Worm (Caenorhabditis elegans) whole organism, young adult: ENCODE results near the gene irld-25.

Source experiments
- B0035.1 ChIP-seq: sonication (generic microtip); optimal IDR thresholded peaks from 2 replicates; lab custom pipeline; 2016; ENCODE audit warnings: missing genetic modification characterization, mild to moderate bottlenecking, missing compliant biosample characterization, missing genotype, missing genetic modification reagents
- C06A6.2 ChIP-seq: fragments of 200-800 bp; sonication (Bioruptor generic); conservative IDR thresholded peaks from 2 replicates; pipeline ENCODE4 v1.3.6; 2022; ENCODE audit warnings: missing genetic modification characterization, missing compliant biosample characterization
- C17E4.6 ChIP-seq: fragments of 200-800 bp; sonication (Bioruptor generic); IDR thresholded peaks from 2 replicates; pipeline ENCODE4 v1.3.6; 2022; ENCODE audit warnings: missing genetic modification reagents, missing genetic modification characterization, missing compliant biosample characterization
- F37B4.10 ChIP-seq: fragments of 200-800 bp; sonication (Bioruptor generic); IDR thresholded peaks from 2 replicates; pipeline ENCODE4 v1.3.6; 2022; ENCODE audit warnings: missing genetic modification characterization, missing compliant biosample characterization
- F52B5.7 ChIP-seq: sonication (generic microtip); optimal IDR thresholded peaks from 2 replicates; lab custom pipeline; 2016; ENCODE audit warnings: mild to moderate bottlenecking, missing genetic modification characterization, missing compliant biosample characterization
- F55B11.4 ChIP-seq: sonication (generic microtip); optimal IDR thresholded peaks from 2 replicates; lab custom pipeline; 2016; ENCODE audit warnings: missing compliant biosample characterization, missing genetic modification characterization, borderline replicate concordance; ENCODE audit not compliant: insufficient read depth
- Y53F4B.3 ChIP-seq: fragments of 200-800 bp; sonication (Bioruptor generic); IDR thresholded peaks from 2 replicates; pipeline ENCODE4 v1.3.6; 2022; ENCODE audit warnings: missing genetic modification reagents, missing genetic modification characterization, missing compliant biosample characterization
- Y53G8AR.9 ChIP-seq: fragments of 200-800 bp; sonication (Bioruptor generic); conservative IDR thresholded peaks from 2 replicates; pipeline ENCODE4 v1.3.6; 2022; ENCODE audit warnings: missing genetic modification reagents, missing genetic modification characterization, missing compliant biosample characterization
- Y56A3A.18 ChIP-seq: fragments of 200-800 bp; sonication (Bioruptor generic); IDR thresholded peaks from 2 replicates; pipeline ENCODE4 v1.3.6; 2022; ENCODE audit warnings: missing genetic modification reagents, missing genetic modification characterization, missing compliant biosample characterization
- Y79H2A.3 ChIP-seq: fragments of 200-800 bp; sonication (Bioruptor generic); conservative IDR thresholded peaks from 2 replicates; pipeline ENCODE4 v1.3.6; 2022; ENCODE audit warnings: missing genetic modification reagents, missing genetic modification characterization, missing compliant biosample characterization
- ZK185.1 ChIP-seq: sonication (generic microtip); optimal IDR thresholded peaks from 2 replicates; lab custom pipeline; 2016; ENCODE audit warnings: mild to moderate bottlenecking, missing genetic modification characterization, missing compliant biosample characterization; ENCODE audit not compliant: poor library complexity, severe bottlenecking
- ceh-27 ChIP-seq: fragments of 200-800 bp; sonication (Bioruptor generic); optimal IDR thresholded peaks from 2 replicates; lab custom pipeline; 2018; ENCODE audit warnings: mild to moderate bottlenecking, missing genetic modification characterization, moderate library complexity, missing compliant biosample characterization
- ceh-79 ChIP-seq: sonication (generic microtip); optimal IDR thresholded peaks from 2 replicates; lab custom pipeline; 2017; ENCODE audit warnings: mild to moderate bottlenecking, missing genetic modification characterization, missing compliant biosample characterization
- ceh-91 ChIP-seq: fragments of 200-800 bp; sonication (Bioruptor generic); IDR thresholded peaks from 2 replicates; pipeline ENCODE4 v1.3.6; 2022; ENCODE audit warnings: missing genetic modification reagents, missing genetic modification characterization, missing compliant biosample characterization
- dpff-1 ChIP-seq: sonication (generic microtip); optimal IDR thresholded peaks from 2 replicates; lab custom pipeline; 2017; ENCODE audit warnings: mild to moderate bottlenecking, missing genetic modification characterization, missing compliant biosample characterization
- efl-1 ChIP-seq: fragments of 150-350 bp; optimal IDR thresholded peaks from 2 replicates; lab custom pipeline; 2014; ENCODE audit warnings: missing biosample characterization, missing genetic modification reagents, missing genetic modification characterization
- egl-44 ChIP-seq: fragments of 200-800 bp; sonication (Bioruptor generic); IDR thresholded peaks from 2 replicates; pipeline ENCODE4 v1.3.6; 2022; ENCODE audit warnings: missing genetic modification reagents, missing genetic modification characterization, missing compliant biosample characterization
- ekl-4 ChIP-seq: fragments of 200-800 bp; sonication (Bioruptor generic); IDR thresholded peaks from 2 replicates; pipeline ENCODE4 v1.3.6; 2022; ENCODE audit warnings: missing genetic modification reagents, missing genetic modification characterization, missing compliant biosample characterization
- him-1 ChIP-seq: sonication (generic microtip); optimal IDR thresholded peaks from 2 replicates; lab custom pipeline; 2016; ENCODE audit warnings: missing genotype, missing genetic modification reagents, missing genetic modification characterization, missing compliant biosample characterization
- hmg-20 ChIP-seq: fragments of 200-800 bp; sonication (Bioruptor generic); IDR thresholded peaks from 2 replicates; pipeline ENCODE4 v1.3.6; 2022; ENCODE audit warnings: missing genetic modification reagents, missing genetic modification characterization, missing compliant biosample characterization
- hrde-1 ChIP-seq: sonication (generic microtip); optimal IDR thresholded peaks from 2 replicates; lab custom pipeline; 2016; ENCODE audit warnings: missing genetic modification characterization, mild to moderate bottlenecking, missing compliant biosample characterization, moderate library complexity, missing genotype, missing genetic modification reagents, borderline replicate concordance
- lag-1 ChIP-seq: fragments of 200-800 bp; sonication (Bioruptor generic); IDR thresholded peaks from 2 replicates; pipeline ENCODE4 v1.3.6; 2022; ENCODE audit warnings: missing genetic modification reagents, missing genetic modification characterization, missing compliant biosample characterization
- let-607 ChIP-seq, 2 experiments: fragments of 200-800 bp in 1 of 2; sonication (Bioruptor generic) in 1 of 2; sonication (generic microtip) in 1 of 2; optimal IDR thresholded peaks; 2 replicates each; lab custom pipeline; 2016 to 2018; ENCODE audit warnings: mild to moderate bottlenecking in 2 of 2, missing compliant biosample characterization in 2 of 2, missing genetic modification characterization in 2 of 2, moderate library complexity in 2 of 2, missing genotype in 1 of 2
- lin-26 ChIP-seq: fragments of 200-800 bp; sonication (Bioruptor generic); IDR thresholded peaks from 2 replicates; pipeline ENCODE4 v1.3.6; 2022; ENCODE audit warnings: missing genetic modification reagents, missing genetic modification characterization, missing compliant biosample characterization
- lin-35 ChIP-seq, 3 experiments: fragments of 150-350 bp in 2 of 3; sonication (generic microtip) in 1 of 3; optimal IDR thresholded peaks; 2 replicates each; lab custom pipeline; 2014 to 2018; ENCODE audit warnings: missing biosample characterization in 3 of 3, missing genetic modification characterization in 3 of 3, missing genetic modification reagents in 3 of 3
- lin-40 ChIP-seq: sonication (generic microtip); optimal IDR thresholded peaks from 2 replicates; lab custom pipeline; 2016; ENCODE audit warnings: missing genetic modification characterization, mild to moderate bottlenecking, missing compliant biosample characterization, missing genotype, missing genetic modification reagents
- lin-54 ChIP-seq: fragments of 200-800 bp; sonication (Bioruptor generic); optimal IDR thresholded peaks from 2 replicates; lab custom pipeline; 2018; ENCODE audit warnings: mild to moderate bottlenecking, missing genetic modification characterization, missing compliant biosample characterization
- lsl-1 ChIP-seq: fragments of 200-800 bp; sonication (Bioruptor generic); optimal IDR thresholded peaks from 2 replicates; lab custom pipeline; 2018; ENCODE audit warnings: mild to moderate bottlenecking, missing genetic modification characterization, moderate library complexity, missing compliant biosample characterization
- madf-3 ChIP-seq: fragments of 200-800 bp; sonication (Bioruptor generic); IDR thresholded peaks from 2 replicates; pipeline ENCODE4 v1.3.6; 2022; ENCODE audit warnings: missing genetic modification reagents, missing genetic modification characterization, missing compliant biosample characterization
- madf-8 ChIP-seq: fragments of 200-800 bp; sonication (Bioruptor generic); conservative IDR thresholded peaks from 2 replicates; pipeline ENCODE4 v1.3.6; 2022; ENCODE audit warnings: missing genetic modification reagents, missing genetic modification characterization, missing compliant biosample characterization
- mcd-1 ChIP-seq: fragments of 200-800 bp; sonication (Bioruptor generic); IDR thresholded peaks from 2 replicates; pipeline ENCODE4 v1.3.6; 2022; ENCODE audit warnings: missing genetic modification reagents, missing genetic modification characterization, missing compliant biosample characterization
- nhr-179 ChIP-seq: sonication (generic microtip); optimal IDR thresholded peaks from 2 replicates; lab custom pipeline; 2016; ENCODE audit warnings: mild to moderate bottlenecking, missing genetic modification characterization, missing compliant biosample characterization
- rec-8 ChIP-seq, 2 experiments: sonication (generic microtip); optimal IDR thresholded peaks; 2 replicates each; lab custom pipeline; 2016; ENCODE audit warnings: mild to moderate bottlenecking in 2 of 2, missing genetic modification characterization in 2 of 2, missing genetic modification reagents in 2 of 2, missing genotype in 2 of 2, missing biosample characterization in 1 of 2, missing compliant biosample characterization in 1 of 2, moderate library complexity in 1 of 2
- rpc-1 ChIP-seq, 2 experiments: fragments of 150-350 bp in 1 of 2; sonication (generic microtip) in 1 of 2; optimal IDR thresholded peaks; 2 replicates each; lab custom pipeline; 2014 to 2018; ENCODE audit warnings: missing biosample characterization in 1 of 2, missing genetic modification characterization in 1 of 2, missing genetic modification reagents in 1 of 2, missing genotype in 1 of 2
- snpc-3.4 ChIP-seq: sonication (generic microtip); optimal IDR thresholded peaks from 2 replicates; lab custom pipeline; 2017; ENCODE audit warnings: missing genetic modification characterization, mild to moderate bottlenecking, missing compliant biosample characterization, antibody characterized with exemption, moderate library complexity, missing genotype, missing genetic modification reagents
- tbx-9 ChIP-seq: sonication (generic microtip); optimal IDR thresholded peaks from 2 replicates; lab custom pipeline; 2016; ENCODE audit warnings: borderline replicate concordance, missing genetic modification characterization, inconsistent platforms, missing compliant biosample characterization
- zim-3 ChIP-seq: sonication (generic microtip); optimal IDR thresholded peaks from 2 replicates; lab custom pipeline; 2017; ENCODE audit warnings: mild to moderate bottlenecking, missing genetic modification characterization, moderate library complexity, missing compliant biosample characterization
- ztf-22 ChIP-seq: fragments of 200-800 bp; sonication (Bioruptor generic); optimal IDR thresholded peaks from 2 replicates; lab custom pipeline; 2018; ENCODE audit warnings: mild to moderate bottlenecking, missing genetic modification characterization, moderate library complexity, missing compliant biosample characterization
- ztf-6 ChIP-seq: fragments of 200-800 bp; sonication (Bioruptor generic); IDR thresholded peaks from 2 replicates; pipeline ENCODE4 v1.3.6; 2022; ENCODE audit warnings: missing genetic modification reagents, missing genetic modification characterization, missing compliant biosample characterization

The irld-25 gene

ce11 chrV:15190903-15191302, 30.5 kb upstream of the irld-25 start, which contains the start of gene Y75B12B.11 (continued):
- peak; percentile 96 for TF ChIP-seq ekl-4 (GFP tag; lab: Robert Waterston, UW)
- peak; percentile 81 for TF ChIP-seq nhr-179
- peak; percentile 98 for TF ChIP-seq Y56A3A.18 (GFP tag; lab: Robert Waterston, UW)
- peak; percentile 90 for TF ChIP-seq tbx-9
- peak; percentile 66 to 83 for TF ChIP-seq let-607 (tag; optimal IDR thresholded peaks at IDR 0.05; lab: Kevin White, UChicago)
- TF ChIP-seq lin-35 (GFP tag; optimal IDR thresholded peaks at IDR 0.05; lab: Kevin White, UChicago): peak in 2 of 3 experiments; percentile 72 to 87
- peak; percentile 96 for TF ChIP-seq egl-44 (GFP tag; lab: Robert Waterston, UW)
- peak; percentile 72 for TF ChIP-seq dpff-1
- TF ChIP-seq ZK185.1 (tag; lab: Kevin White, UChicago): peak; percentile 90
- TF ChIP-seq F37B4.10 (GFP tag; lab: Robert Waterston, UW): peak; percentile 96
- TF ChIP-seq Y53F4B.3 (GFP tag; lab: Robert Waterston, UW): peak; percentile 87
- peak; percentile 85 for TF ChIP-seq ceh-27 (GFP tag; lab: Kevin White, UChicago)
- 0 out of 2 replicates have a peak, but pooled peaks have one; percentile 75 for TF ChIP-seq ztf-6 (GFP tag; lab: Robert Waterston, UW)
- TF ChIP-seq Y79H2A.3: peak; percentile 91
- no peak for TF ChIP-seq F55B11.4 (tag; lab: Kevin White, UChicago)
- peak; percentile 80 for TF ChIP-seq C06A6.2 (GFP tag; lab: Robert Waterston, UW)
- TF ChIP-seq hrde-1 (tag; lab: Kevin White, UChicago): peak; percentile 97
- peak; percentile 88 for TF ChIP-seq lin-40 (tag; lab: Kevin White, UChicago)
- peak; percentile 62 for TF ChIP-seq efl-1 (GFP tag; lab: Kevin White, UChicago)
- peak; percentile 95 for TF ChIP-seq Y53G8AR.9
- peak; percentile 98 for TF ChIP-seq zim-3 (tag; lab: Kevin White, UChicago)
- peak; percentile 70 for TF ChIP-seq ceh-91 (GFP tag; lab: Robert Waterston, UW)
- peak; percentile 97 for TF ChIP-seq rpc-1 (optimal IDR thresholded peaks at IDR 0.05; lab: Kevin White, UChicago)
- TF ChIP-seq rpc-1 (tag; optimal IDR thresholded peaks at IDR 0.05; lab: Kevin White, UChicago): peak; percentile 97
- peak; percentile 86 for TF ChIP-seq C17E4.6 (GFP tag; lab: Robert Waterston, UW)
- TF ChIP-seq lin-26 (GFP tag; lab: Robert Waterston, UW): peak; percentile 99
- peak; percentile 93 for TF ChIP-seq mcd-1 (GFP tag; lab: Robert Waterston, UW)
- TF ChIP-seq snpc-3.4 (tag; lab: Kevin White, UChicago): peak; percentile 85
- 0 out of 2 replicates have a peak, but pooled peaks have one; percentile 52 for TF ChIP-seq lag-1 (GFP tag; lab: Robert Waterston, UW)
- peak; percentile 88 for TF ChIP-seq madf-3 (GFP tag; lab: Robert Waterston, UW)
- peak; percentile 83 for TF ChIP-seq lsl-1 (GFP tag; lab: Kevin White, UChicago)
- peak; percentile 87 for TF ChIP-seq him-1 (tag; lab: Kevin White, UChicago)
- peak; percentile 88 for TF ChIP-seq B0035.1 (tag; lab: Kevin White, UChicago)
- TF ChIP-seq lin-54 (GFP tag; lab: Kevin White, UChicago): peak; percentile 93
- TF ChIP-seq ztf-22 (GFP tag; lab: Kevin White, UChicago): peak; percentile 31
- TF ChIP-seq rec-8 (tag; optimal IDR thresholded peaks at IDR 0.05; lab: Kevin White, UChicago): peak; percentile 94 to 96
- TF ChIP-seq ceh-79 (tag; lab: Kevin White, UChicago): peak; percentile 97
- peak; percentile 97 for TF ChIP-seq F52B5.7 (tag; lab: Kevin White, UChicago)
- peak; percentile 71 for TF ChIP-seq madf-8 (GFP tag; lab: Robert Waterston, UW)
- peak; percentile 93 for TF ChIP-seq hmg-20 (GFP tag; lab: Robert Waterston, UW)
